Worm (Caenorhabditis elegans): ENCODE results near the gene R05D8.9.

Gene R05D8.9

ce11 chrV:2771560-2771959, 4.2 kb upstream of the R05D8.9 start, which contains the start of gene srh-56:
TSS of gene srh-56 (plus strand) at chrV:2771860.
- no peak for TF ChIP-seq lir-3 (tag; optimal IDR thresholded peaks at IDR 0.05)
- TF ChIP-seq fkh-10 (GFP tag; optimal IDR thresholded peaks at IDR 0.05), result no peak
- TF ChIP-seq hif-1 (tag; optimal IDR thresholded peaks at IDR 0.05), result no peak

- no peak for TF ChIP-seq madf-5 (GFP tag; IDR thresholded peaks at IDR 0.05)
- TF ChIP-seq ama-1 (optimal IDR thresholded peaks at IDR 0.05), result no peak
- no peak for TF ChIP-seq dpl-1 (GFP tag; optimal IDR thresholded peaks at IDR 0.05)
- no peak for TF ChIP-seq zfp-2 (tag; optimal IDR thresholded peaks at IDR 0.05)
- TF ChIP-seq lin-13 (GFP tag; optimal IDR thresholded peaks at IDR 0.05), result no peak
- TF ChIP-seq attf-4 (tag; optimal IDR thresholded peaks at IDR 0.05), result no peak
- no peak for TF ChIP-seq snpc-1.2 (GFP tag; IDR thresholded peaks at IDR 0.05)
- TF ChIP-seq unc-39 (tag; optimal IDR thresholded peaks at IDR 0.05), result no peak
- no peak for TF ChIP-seq Y105C5A.15 (GFP tag; IDR thresholded peaks at IDR 0.05)
- no peak for TF ChIP-seq hmg-1.1 (GFP tag; IDR thresholded peaks at IDR 0.05)
- no peak for TF ChIP-seq F10B5.3 (tag; optimal IDR thresholded peaks at IDR 0.05)
- TF ChIP-seq duxl-1 (tag; optimal IDR thresholded peaks at IDR 0.05; ENCODE audit: poor library complexity), result no peak
These were observed 2.4 kb upstream of the R05D8.9 start, which contains the start of gene dhs-15 for ce11 chrV:2769754-2770153. TSS of gene dhs-15 (minus strand) at chrV:2769854.

ce11 chrV:2765052-2765451, 2.3 kb downstream of the R05D8.9 start, which contains the start of gene dhs-14:
TSS of gene dhs-14 (minus strand) at chrV:2765200.
- TF ChIP-seq nhr-77 (tag; optimal IDR thresholded peaks at IDR 0.05) (peak; percentile 81), daf-16 (GFP tag; optimal IDR thresholded peaks at IDR 0.05) (no peak), daf-16 (tag; optimal IDR thresholded peaks at IDR 0.05) (peak; percentile 76), php-3 (GFP tag; IDR thresholded peaks at IDR 0.05) (0 out of 2 replicates have a peak, but pooled peaks have one; percentile 11), pqm-1 (tag; optimal IDR thresholded peaks at IDR 0.05) (peak; percentile 65), lsy-2 (tag; optimal IDR thresholded peaks at IDR 0.05) (no peak), ctbp-1 (GFP tag; IDR thresholded peaks at IDR 0.05) (no peak), hlh-11 (tag; optimal IDR thresholded peaks at IDR 0.05) (peak; percentile 25), nhr-28 (tag; optimal IDR thresholded peaks at IDR 0.05) (peak; percentile 92), F26F4.8 (GFP tag; conservative IDR thresholded peaks at IDR 0.05) (no peak), dmd-6 (GFP tag; IDR thresholded peaks at IDR 0.05) (peak; percentile 71)

ce11 chrV:2763105-2763504, 4.3 kb downstream of the R05D8.9 start, which contains the start of gene R05D8.7:
TSS of gene R05D8.7 (minus strand) at chrV:2763208.
- TF ChIP-seq sdz-12 (GFP tag; optimal IDR thresholded peaks at IDR 0.05) (no peak), F37D6.2 (tag; optimal IDR thresholded peaks at IDR 0.05) (no peak), nhr-11 (tag; optimal IDR thresholded peaks at IDR 0.05) (no peak), nhr-28 (tag; optimal IDR thresholded peaks at IDR 0.05) (peak; percentile 54), cey-2 (tag; optimal IDR thresholded peaks at IDR 0.05; ENCODE audit: borderline replicate concordance, insufficient read depth) (no peak)

ce11 chrV:2761470-2761869, 5.9 kb downstream of the R05D8.9 start:
- TF ChIP-seq set-16 (GFP tag; IDR thresholded peaks at IDR 0.05), result peak; percentile 66
- TF ChIP-seq nhr-77 (tag; optimal IDR thresholded peaks at IDR 0.05), result no peak

- TF ChIP-seq ztf-7 (tag; optimal IDR thresholded peaks at IDR 0.05) (no peak), hlh-30 (tag; optimal IDR thresholded peaks at IDR 0.05; ENCODE audit: insufficient read depth) (no peak), lin-15B (tag; optimal IDR thresholded peaks at IDR 0.05) (no peak), fkh-10 (GFP tag; optimal IDR thresholded peaks at IDR 0.05) (no peak), nhr-10 (tag; optimal IDR thresholded peaks at IDR 0.05) (no peak), egl-43 (GFP tag; IDR thresholded peaks at IDR 0.05) (no peak), dmd-6 (GFP tag; IDR thresholded peaks at IDR 0.05) (no peak), pha-4 (GFP tag; IDR thresholded peaks at IDR 0.05) (no peak), pha-4 (tag; optimal IDR thresholded peaks at IDR 0.05) (no peak), vab-7 (GFP tag; IDR thresholded peaks at IDR 0.05) (no peak), aly-2 (tag; optimal IDR thresholded peaks at IDR 0.05) (no peak), Y105C5A.15 (GFP tag; IDR thresholded peaks at IDR 0.05) (no peak), nhr-42 (GFP tag; IDR thresholded peaks at IDR 0.05) (no peak)
These were observed 7.9 kb downstream of the R05D8.9 start, which contains the start of gene srg-58 for ce11 chrV:2759456-2759855. TSS of gene srg-58 (minus strand) at chrV:2759556.

Measured in whole organism, L4 larva.